Fruit fly (Drosophila melanogaster): Measurements from ENCODE around the gene PyK.
A peak's percentile ranks its signal among the peaks of the same experiment; 100 is the strongest.

PyK gene

DNA sequence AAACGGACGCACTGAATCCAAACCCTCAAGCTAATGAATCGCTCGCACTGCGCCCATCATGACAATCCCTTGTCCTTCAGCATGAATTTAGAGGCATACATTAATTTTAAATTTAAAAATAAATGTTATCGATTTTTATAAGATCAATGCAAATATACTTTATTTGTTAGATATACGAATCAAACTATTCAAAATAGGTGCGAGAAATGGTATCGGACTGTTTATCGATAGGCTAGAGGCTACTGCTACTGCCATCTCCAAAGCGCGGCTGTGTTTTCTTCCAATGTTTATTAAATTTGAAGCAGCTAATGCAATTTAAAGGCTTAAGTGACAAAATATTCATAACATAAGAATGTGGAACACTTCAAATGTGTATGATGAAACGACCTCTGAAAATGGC lies 13.7 kb downstream of the PyK start, which contains the start of gene CG43342:
CG43342 (plus strand) TSS at position 264 of the 400 bp plus-strand sequence.
- peak; percentile 67 for TF ChIP-seq CG7101 (tag; optimal IDR thresholded peaks at IDR 0.05)
- TF ChIP-seq toe (GFP tag; optimal IDR thresholded peaks at IDR 0.05), result no peak

DNA sequence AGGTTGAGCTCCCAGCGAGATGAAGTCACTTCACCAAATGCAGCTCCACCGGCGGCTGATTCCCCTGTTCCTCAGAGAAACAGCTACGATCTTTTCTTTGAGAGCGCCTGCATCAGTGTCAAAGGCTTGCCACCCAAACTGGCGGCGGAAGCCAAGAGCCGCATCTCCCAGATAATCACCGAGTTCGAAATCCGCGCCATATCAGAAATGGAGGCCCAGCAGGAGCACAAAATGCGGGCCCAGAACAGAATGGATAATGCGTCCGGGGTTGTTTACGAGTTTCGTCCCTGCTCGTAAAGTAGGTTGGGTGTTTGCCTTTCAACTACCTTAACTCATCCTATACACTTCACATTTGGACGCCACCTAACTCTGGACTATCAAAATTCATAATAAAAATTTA lies 14.4 kb downstream of the PyK start, which contains the start of gene Gpdh3:
Gpdh3 (plus strand) TSS at position 301 of the 400 bp plus-strand sequence.
- TF ChIP-seq CG7101 (tag; optimal IDR thresholded peaks at IDR 0.05), result no peak
- no peak for TF ChIP-seq cic (GFP tag; optimal IDR thresholded peaks at IDR 0.05)
- TF ChIP-seq CG5204 (GFP tag; optimal IDR thresholded peaks at IDR 0.05), result no peak

DNA sequence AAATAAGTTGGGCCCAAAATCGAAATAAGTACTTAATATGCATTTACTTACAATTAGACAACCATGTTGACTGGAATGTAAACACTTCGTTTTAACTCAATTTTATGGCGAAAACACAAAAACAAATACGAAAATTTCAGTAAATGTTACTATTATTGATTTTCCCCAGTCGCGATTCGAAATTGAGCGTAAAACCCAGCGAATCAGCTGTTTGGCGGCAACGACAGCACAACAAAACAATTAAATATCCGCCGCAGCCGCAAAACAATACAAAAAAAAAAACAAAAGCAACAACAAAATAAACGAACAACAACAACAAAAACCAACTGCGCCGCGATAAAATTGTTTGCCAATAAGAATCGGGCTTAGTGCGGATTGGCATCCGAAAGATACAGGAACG lies 22.3 kb downstream of the PyK start, which contains the start of the genes CAH8 and CG7059:
CAH8 (minus strand) TSS at position 101 of the 400 bp plus-strand sequence.
CG7059 (plus strand) TSS at position 167 of the 400 bp plus-strand sequence.
- TF ChIP-seq cnc (optimal IDR thresholded peaks at IDR 0.05), result no peak
- no peak for TF ChIP-seq CG1620 (GFP tag; optimal IDR thresholded peaks at IDR 0.05)
- TF ChIP-seq toe (GFP tag; optimal IDR thresholded peaks at IDR 0.05), result no peak
- TF ChIP-seq tj (GFP tag; optimal IDR thresholded peaks at IDR 0.05), result no peak

DNA sequence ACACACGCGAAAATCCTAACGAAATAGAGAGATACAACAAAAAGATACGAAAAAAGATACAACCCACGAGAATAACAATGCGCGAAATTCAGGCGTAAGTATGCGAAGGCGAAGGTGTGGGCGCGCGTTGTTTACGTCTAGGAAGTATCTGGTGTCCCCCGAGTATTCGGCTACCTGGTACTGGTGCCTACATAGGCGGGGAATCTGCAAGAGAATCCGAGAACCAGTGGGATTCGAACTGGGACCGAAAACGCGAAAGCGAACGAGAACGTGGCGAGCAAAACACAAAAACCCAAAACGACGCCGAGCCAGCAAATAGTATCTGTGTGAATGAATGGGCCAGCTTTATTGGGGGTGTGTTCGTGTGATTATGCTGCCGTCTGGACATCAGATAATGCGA lies 22.8 kb downstream of the PyK start:
- TF ChIP-seq Hr96 (GFP tag; optimal IDR thresholded peaks at IDR 0.05) (no peak), ovo (GFP tag; optimal IDR thresholded peaks at IDR 0.05) (no peak), tj (GFP tag; optimal IDR thresholded peaks at IDR 0.05) (peak; percentile 53)

DNA sequence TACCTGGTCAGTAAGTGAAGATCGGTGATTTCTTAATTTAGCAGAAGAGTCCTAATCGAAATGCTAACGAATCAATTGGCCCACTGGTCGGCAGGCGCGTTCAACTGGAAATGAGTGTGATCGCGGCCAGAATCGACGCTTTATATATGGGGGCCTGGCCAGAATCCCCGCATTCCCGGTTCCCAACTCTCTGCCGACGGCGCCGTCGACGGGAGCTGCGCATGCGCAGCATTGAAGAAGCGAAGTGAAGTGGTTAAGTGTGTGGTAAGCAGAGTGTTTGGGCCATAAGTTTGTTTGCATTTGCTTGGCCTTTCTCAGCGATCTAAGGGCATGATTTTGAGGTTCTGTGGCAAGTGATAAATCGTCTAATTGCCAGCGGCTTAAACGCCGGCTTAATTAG lies 26.7 kb downstream of the PyK start, which contains the start of gene CG13857:
CG13857 (minus strand) TSS at position 101 of the 400 bp plus-strand sequence.
- TF ChIP-seq CG5204 (GFP tag; optimal IDR thresholded peaks at IDR 0.05) (no peak), Clk (GFP tag; optimal IDR thresholded peaks at IDR 0.05) (no peak), toe (GFP tag; optimal IDR thresholded peaks at IDR 0.05) (no peak), CG12768 (GFP tag; optimal IDR thresholded peaks at IDR 0.05) (no peak), CG33017 (tag; optimal IDR thresholded peaks at IDR 0.05) (no peak), CG7045 (GFP tag; optimal IDR thresholded peaks at IDR 0.05) (no peak), cnc (optimal IDR thresholded peaks at IDR 0.05) (no peak)

DNA sequence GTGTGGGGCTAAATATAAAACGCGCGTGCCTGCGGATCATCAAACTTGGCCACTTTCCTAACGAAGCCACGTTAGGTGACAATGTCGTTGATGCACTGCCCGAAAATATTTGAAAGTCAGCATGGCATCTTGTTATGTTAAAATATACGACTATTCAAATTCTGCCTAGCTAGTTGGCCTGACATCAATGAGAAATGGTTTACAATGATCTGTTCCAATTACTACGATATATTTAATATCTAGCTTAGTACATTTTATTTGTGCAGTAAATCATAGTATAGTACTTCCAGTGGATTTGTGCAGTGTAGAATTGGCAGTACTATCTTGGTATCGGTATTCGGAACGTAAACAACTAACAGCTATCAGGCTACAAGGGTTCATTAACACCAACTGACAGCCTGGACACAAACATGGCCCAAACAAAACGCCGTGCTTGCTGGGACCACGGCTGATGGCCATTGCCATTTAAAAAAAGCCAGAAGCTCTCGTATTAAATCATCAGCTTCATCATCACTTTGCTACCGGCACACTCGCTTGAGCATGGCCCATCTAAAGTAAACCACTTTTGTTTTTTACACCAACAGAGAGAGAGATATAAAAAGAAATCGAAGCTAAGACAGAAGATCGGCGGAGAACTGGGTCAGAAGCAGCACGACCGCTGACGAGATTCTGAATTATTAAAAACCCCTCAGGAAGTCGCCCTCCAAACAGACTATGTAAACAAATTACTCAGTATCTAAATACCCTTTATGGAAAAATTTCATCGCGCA lies 28.3 kb downstream of the PyK start:
- TF ChIP-seq tj (GFP tag; optimal IDR thresholded peaks at IDR 0.05) (no peak), CG11617 (GFP tag; optimal IDR thresholded peaks at IDR 0.05) (no peak), Crg-1 (GFP tag; optimal IDR thresholded peaks at IDR 0.05) (no peak), ovo (GFP tag; optimal IDR thresholded peaks at IDR 0.05) (no peak), CG1620 (GFP tag; optimal IDR thresholded peaks at IDR 0.05) (no peak), Mnt (GFP tag; optimal IDR thresholded peaks at IDR 0.05) (no peak), CG7101 (tag; optimal IDR thresholded peaks at IDR 0.05) (no peak), Hr96 (GFP tag; optimal IDR thresholded peaks at IDR 0.05) (no peak)

DNA sequence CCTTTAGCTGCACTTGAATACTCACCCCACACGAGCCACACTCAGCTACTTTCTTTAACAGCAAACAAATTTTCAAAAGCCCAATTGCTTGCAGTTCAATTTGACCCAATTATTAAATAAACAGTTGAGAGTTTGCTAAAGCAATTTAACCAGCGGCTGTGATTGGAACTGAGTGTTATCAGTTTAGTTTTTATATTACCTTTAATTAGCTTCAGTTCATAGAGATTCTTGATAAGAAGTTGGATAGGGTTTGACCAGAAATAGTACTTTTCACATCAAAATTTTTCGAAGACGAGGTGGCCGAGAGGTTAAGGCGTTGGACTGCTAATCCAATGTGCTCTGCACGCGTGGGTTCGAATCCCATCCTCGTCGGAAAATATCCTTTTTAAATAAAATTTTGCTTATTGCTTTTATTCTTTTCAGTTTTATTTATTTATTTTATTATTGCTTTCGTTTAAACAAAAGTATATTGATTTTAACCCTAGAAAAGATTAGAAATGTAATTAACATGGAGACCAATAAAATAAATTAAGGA lies 29.0 kb downstream of the PyK start:
- no peak for TF ChIP-seq CG7045 (GFP tag; optimal IDR thresholded peaks at IDR 0.05)
- no peak for TF ChIP-seq cnc (optimal IDR thresholded peaks at IDR 0.05)
- no peak for TF ChIP-seq kay (GFP tag; ENCODE audit: borderline replicate concordance)
- TF ChIP-seq cic (GFP tag; optimal IDR thresholded peaks at IDR 0.05), result no peak
- no peak for TF ChIP-seq tj (GFP tag; optimal IDR thresholded peaks at IDR 0.05)
- TF ChIP-seq pad (GFP tag; optimal IDR thresholded peaks at IDR 0.05), result no peak

DNA sequence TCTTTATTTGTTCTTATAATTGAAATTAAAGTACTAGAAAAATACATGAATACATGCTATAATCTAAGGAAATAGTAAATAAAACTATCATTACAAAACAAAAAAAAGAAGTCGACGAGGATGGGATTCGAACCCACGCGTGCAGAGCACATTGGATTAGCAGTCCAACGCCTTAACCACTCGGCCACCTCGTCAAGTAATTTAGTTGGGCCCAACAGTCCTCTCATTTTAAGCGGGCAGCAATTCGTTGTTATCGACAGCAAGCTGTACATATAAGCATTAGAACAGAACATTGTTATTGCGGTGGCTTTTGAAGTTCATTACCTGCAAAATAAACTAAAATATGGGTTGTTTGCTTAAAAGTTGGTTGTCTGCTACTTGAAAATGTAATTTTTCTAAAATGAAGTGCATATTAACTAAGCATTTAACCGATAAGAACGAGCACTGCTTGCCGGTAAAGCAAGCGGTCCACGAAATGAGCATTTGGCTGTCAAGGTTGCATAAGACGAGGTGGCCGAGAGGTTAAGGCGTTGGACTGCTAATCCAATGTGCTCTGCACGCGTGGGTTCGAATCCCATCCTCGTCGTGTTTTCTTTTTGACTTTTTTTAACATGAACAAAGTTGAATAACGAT lies 29.8 kb downstream of the PyK start:
- TF ChIP-seq CG7045 (GFP tag; optimal IDR thresholded peaks at IDR 0.05), result no peak
- TF ChIP-seq toe (GFP tag; optimal IDR thresholded peaks at IDR 0.05), result no peak
- TF ChIP-seq bab1 (GFP tag; optimal IDR thresholded peaks at IDR 0.05), result peak; percentile 15

DNA sequence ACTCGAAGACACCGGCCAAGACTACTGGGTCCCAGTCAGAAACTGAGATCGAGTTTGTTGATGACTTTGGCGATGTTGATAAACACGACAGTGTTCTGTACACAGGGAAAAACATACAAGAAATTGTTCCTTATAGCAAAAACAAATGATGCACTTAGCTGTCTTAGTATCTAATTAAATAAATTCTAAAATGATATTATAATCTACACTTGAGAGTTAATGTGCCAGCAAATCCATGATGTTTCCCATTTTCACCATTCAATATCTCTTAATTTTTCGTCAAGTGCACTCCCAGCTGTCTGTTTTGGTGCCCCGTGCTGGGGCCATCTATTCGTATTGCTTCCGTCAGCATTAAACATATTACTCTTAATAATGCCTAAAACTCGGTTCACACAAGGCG lies 32.9 kb downstream of the PyK start:
- TF ChIP-seq CG5204 (GFP tag; optimal IDR thresholded peaks at IDR 0.05), result no peak
- no peak for TF ChIP-seq Hr96 (GFP tag; optimal IDR thresholded peaks at IDR 0.05)
